Fruit fly (Drosophila melanogaster) whole organism, embryonic: ENCODE data around the gene CG45066.

ENCODE experiments used
- Blimp-1 ChIP-seq: fragments of 200-800 bp; sonication (Bioruptor generic); optimal IDR thresholded peaks from 3 replicates; lab custom pipeline; 2018; ENCODE audit warnings: missing biosample characterization, missing genetic modification characterization, mild to moderate bottlenecking, moderate library complexity, missing genetic modification reagents
- BtbVII ChIP-seq: fragments of 200-800 bp; sonication (Bioruptor generic); optimal IDR thresholded peaks from 3 replicates; lab custom pipeline; 2017; ENCODE audit warnings: missing biosample characterization, mild to moderate bottlenecking, missing genetic modification characterization
- CG10274 ChIP-seq: fragments of 200-800 bp; sonication (Bioruptor generic); optimal IDR thresholded peaks from 3 replicates; lab custom pipeline; 2017; ENCODE audit warnings: missing biosample characterization, mild to moderate bottlenecking, missing genetic modification characterization
- CG11398 ChIP-seq: fragments of 200-800 bp; sonication (Bioruptor generic); optimal IDR thresholded peaks from 2 replicates; lab custom pipeline; 2016; ENCODE audit warnings: missing biosample characterization, missing genetic modification characterization
- CG12219 ChIP-seq: fragments of 200-800 bp; sonication (Bioruptor generic); optimal IDR thresholded peaks from 3 replicates; lab custom pipeline; 2018; ENCODE audit warnings: missing biosample characterization, mild to moderate bottlenecking, missing genetic modification characterization
- CG12769 ChIP-seq: fragments of 200-800 bp; sonication (Bioruptor generic); optimal IDR thresholded peaks from 2 replicates; lab custom pipeline; 2019; ENCODE audit warnings: missing biosample characterization, mild to moderate bottlenecking, missing genetic modification characterization, moderate library complexity
- CG13123 ChIP-seq: fragments of 200-800 bp; sonication (Bioruptor generic); optimal IDR thresholded peaks from 2 replicates; lab custom pipeline; 2016; ENCODE audit warnings: missing biosample characterization, missing genetic modification characterization
- CG13775 ChIP-seq: fragments of 200-800 bp; sonication (Bioruptor generic); optimal IDR thresholded peaks from 3 replicates; lab custom pipeline; 2017; ENCODE audit warnings: missing biosample characterization, mild to moderate bottlenecking, missing genetic modification characterization
- CG13894 ChIP-seq: fragments of 200-800 bp; sonication (Bioruptor generic); optimal IDR thresholded peaks from 3 replicates; lab custom pipeline; 2018; ENCODE audit warnings: missing biosample characterization, mild to moderate bottlenecking, missing genetic modification characterization, moderate library complexity
- CG14441 ChIP-seq: fragments of 200-800 bp; sonication (Bioruptor generic); IDR thresholded peaks from 2 replicates; pipeline ENCODE4 v1.3.6; 2022; ENCODE audit warnings: missing biosample characterization, missing genetic modification characterization
- CG1603 ChIP-seq: fragments of 200-800 bp; sonication (Bioruptor generic); optimal IDR thresholded peaks from 2 replicates; lab custom pipeline; 2019; ENCODE audit warnings: missing biosample characterization, mild to moderate bottlenecking, missing genetic modification characterization, moderate library complexity
- CG1647 ChIP-seq: fragments of 200-800 bp; sonication (Bioruptor generic); optimal IDR thresholded peaks from 3 replicates; lab custom pipeline; 2016; ENCODE audit warnings: missing biosample characterization, missing genetic modification characterization
- CG18262 ChIP-seq: fragments of 200-800 bp; optimal IDR thresholded peaks from 3 replicates; lab custom pipeline; 2019; ENCODE audit warnings: missing biosample characterization, mild to moderate bottlenecking, missing genetic modification characterization, moderate library complexity
- CG33213 ChIP-seq: fragments of 200-800 bp; sonication (Bioruptor generic); optimal IDR thresholded peaks from 3 replicates; lab custom pipeline; 2016; ENCODE audit warnings: missing biosample characterization, missing genetic modification characterization
- CG4424 ChIP-seq: fragments of 200-800 bp; sonication (Bioruptor generic); optimal IDR thresholded peaks from 3 replicates; lab custom pipeline; 2016; ENCODE audit warnings: missing biosample characterization, missing genetic modification characterization
- CG7745 ChIP-seq: fragments of 200-800 bp; sonication (Bioruptor generic); optimal IDR thresholded peaks from 2 replicates; lab custom pipeline; 2018; ENCODE audit warnings: missing biosample characterization, mild to moderate bottlenecking, missing genetic modification characterization, moderate library complexity
- CG8924 ChIP-seq: fragments of 200-800 bp; optimal IDR thresholded peaks from 3 replicates; lab custom pipeline; 2019; ENCODE audit warnings: missing biosample characterization, mild to moderate bottlenecking, missing genetic modification characterization, moderate library complexity
- CoRest ChIP-seq: fragments of 200-800 bp; sonication (Bioruptor generic); optimal IDR thresholded peaks from 3 replicates; lab custom pipeline; 2018; ENCODE audit warnings: missing biosample characterization, mild to moderate bottlenecking, missing genetic modification characterization, moderate library complexity
- Dad ChIP-seq: fragments of 200-800 bp; sonication (Bioruptor generic); optimal IDR thresholded peaks from 3 replicates; lab custom pipeline; 2016; ENCODE audit warnings: missing biosample characterization, missing genetic modification characterization
- Ets65A ChIP-seq: fragments of 200-800 bp; sonication (Bioruptor generic); peaks from one replicate; lab custom pipeline; 2016; ENCODE audit warnings: missing biosample characterization, missing genetic modification characterization
- Fer1 ChIP-seq: fragments of 200-800 bp; sonication (Bioruptor generic); optimal IDR thresholded peaks from 2 replicates; lab custom pipeline; 2017; ENCODE audit warnings: missing biosample characterization, mild to moderate bottlenecking, missing genetic modification characterization
- Med ChIP-seq: fragments of 200-800 bp; sonication (Bioruptor generic); peaks from one replicate; lab custom pipeline; 2016; ENCODE audit warnings: missing biosample characterization, missing genetic modification characterization, mild to moderate bottlenecking, inconsistent platforms, moderate library complexity
- Ptx1 ChIP-seq: fragments of 200-800 bp; sonication (Bioruptor generic); IDR thresholded peaks from 2 replicates; pipeline ENCODE4 v1.3.6; 2022; ENCODE audit warnings: missing biosample characterization, missing genetic modification characterization
- abd-A ChIP-seq: fragments of 200-800 bp; sonication (Bioruptor generic); optimal IDR thresholded peaks from 3 replicates; lab custom pipeline; 2019; ENCODE audit warnings: missing biosample characterization, mild to moderate bottlenecking, missing genetic modification characterization, moderate library complexity
- bowl ChIP-seq: fragments of 200-800 bp; sonication (Bioruptor generic); IDR thresholded peaks from 2 replicates; pipeline ENCODE4 v1.3.6; 2022; ENCODE audit warnings: missing biosample characterization, missing genetic modification characterization
- bsh ChIP-seq, 2 experiments: fragments of 200-800 bp; sonication (Bioruptor generic); optimal IDR thresholded peaks; 2 replicates each; lab custom pipeline; 2017 to 2018; ENCODE audit warnings: mild to moderate bottlenecking in 2 of 2, missing biosample characterization in 2 of 2, missing genetic modification characterization in 2 of 2, moderate library complexity in 1 of 2
- chinmo ChIP-seq: fragments of 200-800 bp; sonication (Bioruptor generic); IDR thresholded peaks from 4 replicates; pipeline ENCODE4 v1.3.6; 2022; ENCODE audit warnings: missing biosample characterization, missing genetic modification characterization; ENCODE audit not compliant: partially characterized antibody
- cwo ChIP-seq: fragments of 200-800 bp; sonication (Bioruptor generic); optimal IDR thresholded peaks from 3 replicates; lab custom pipeline; 2017; ENCODE audit warnings: missing biosample characterization, missing genetic modification characterization, mild to moderate bottlenecking, moderate library complexity, missing genetic modification reagents
- da ChIP-seq: fragments of 200-800 bp; sonication (Bioruptor generic); optimal IDR thresholded peaks from 2 replicates; lab custom pipeline; 2016; ENCODE audit warnings: missing biosample characterization, missing genetic modification characterization
- disco-r ChIP-seq: fragments of 200-800 bp; sonication (Bioruptor generic); optimal IDR thresholded peaks from 2 replicates; lab custom pipeline; 2016; ENCODE audit warnings: missing biosample characterization, missing genetic modification characterization
- fd96Cb ChIP-seq: fragments of 200-800 bp; sonication (Bioruptor generic); optimal IDR thresholded peaks from 2 replicates; lab custom pipeline; 2018; ENCODE audit warnings: missing biosample characterization, mild to moderate bottlenecking, missing genetic modification characterization, moderate library complexity
- grn ChIP-seq: fragments of 200-800 bp; sonication (Bioruptor generic); optimal IDR thresholded peaks from 3 replicates; lab custom pipeline; 2017; ENCODE audit warnings: missing biosample characterization, missing genetic modification characterization
- hb ChIP-seq: fragments of 200-800 bp; sonication (Bioruptor generic); IDR thresholded peaks from 3 replicates; pipeline ENCODE4 v1.3.6; 2022; ENCODE audit warnings: missing biosample characterization, missing genetic modification characterization; ENCODE audit not compliant: partially characterized antibody
- hkb ChIP-seq, 2 experiments: fragments of 200-800 bp in 1 of 2; fragments of >200 bp in 1 of 2; sonication (Bioruptor generic) in 1 of 2; IDR thresholded peaks in 1 of 2; optimal IDR thresholded peaks in 1 of 2; 2 replicates each; pipeline versions ENCODE4 v1.3.6 to Lab custom; 2017 to 2022; ENCODE audit warnings: missing biosample characterization in 1 of 2, missing genetic modification characterization in 1 of 2
- kni ChIP-seq: fragments of 200-800 bp; sonication (Bioruptor generic); optimal IDR thresholded peaks from 3 replicates; lab custom pipeline; 2017; ENCODE audit warnings: mild to moderate bottlenecking, missing biosample characterization, missing genetic modification reagents, missing genetic modification characterization
- knrl ChIP-seq: fragments of 200-800 bp; sonication (Bioruptor generic); IDR thresholded peaks from 3 replicates; pipeline ENCODE4 v1.3.6; 2022; ENCODE audit warnings: missing biosample characterization, missing genetic modification characterization; ENCODE audit not compliant: partially characterized antibody
- lilli ChIP-seq: fragments of 200-800 bp; sonication (Bioruptor generic); optimal IDR thresholded peaks from 3 replicates; lab custom pipeline; 2016; ENCODE audit warnings: missing biosample characterization, missing genetic modification characterization
- luna ChIP-seq: fragments of 200-800 bp; sonication (Bioruptor generic); optimal IDR thresholded peaks from 2 replicates; lab custom pipeline; 2016; ENCODE audit warnings: missing biosample characterization, missing genetic modification characterization
- maf-S ChIP-seq: fragments of 200-800 bp; sonication (Bioruptor generic); optimal IDR thresholded peaks from 2 replicates; lab custom pipeline; 2016; ENCODE audit warnings: missing biosample characterization, missing genetic modification characterization
- nerfin-2 ChIP-seq: fragments of 200-800 bp; sonication (Bioruptor generic); IDR thresholded peaks from 2 replicates; pipeline ENCODE4 v1.3.6; 2022; ENCODE audit warnings: missing biosample characterization, missing genetic modification characterization; ENCODE audit not compliant: partially characterized antibody
- oc ChIP-seq: fragments of 200-800 bp; sonication (Bioruptor generic); optimal IDR thresholded peaks from 2 replicates; lab custom pipeline; 2018; ENCODE audit warnings: missing biosample characterization, mild to moderate bottlenecking, missing genetic modification characterization, moderate library complexity
- sd ChIP-seq: fragments of 200-800 bp; sonication (Bioruptor generic); optimal IDR thresholded peaks from 3 replicates; lab custom pipeline; 2018; ENCODE audit warnings: missing biosample characterization, mild to moderate bottlenecking, missing genetic modification characterization, moderate library complexity
- seq ChIP-seq: fragments of 200-800 bp; sonication (Bioruptor generic); IDR thresholded peaks from 2 replicates; pipeline ENCODE4 v1.3.6; 2022; ENCODE audit warnings: missing biosample characterization, missing genetic modification characterization
- ssp ChIP-seq: fragments of 200-800 bp; sonication (Bioruptor generic); IDR thresholded peaks from 2 replicates; pipeline ENCODE4 v1.3.6; 2022; ENCODE audit warnings: missing biosample characterization, missing genetic modification characterization
- tio ChIP-seq: fragments of 200-800 bp; sonication (Bioruptor generic); optimal IDR thresholded peaks from 2 replicates; lab custom pipeline; 2017; ENCODE audit warnings: missing biosample characterization, missing genetic modification characterization, inconsistent platforms
- toy ChIP-seq: fragments of 200-800 bp; sonication (Bioruptor generic); IDR thresholded peaks from 2 replicates; pipeline ENCODE4 v1.3.6; 2022; ENCODE audit warnings: missing biosample characterization, missing genetic modification characterization
- ttk ChIP-seq: fragments of 200-800 bp; sonication (Bioruptor generic); IDR thresholded peaks from 2 replicates; pipeline ENCODE4 v2.1.2; 2022; ENCODE audit warnings: missing biosample characterization, missing genetic modification characterization
- unpg ChIP-seq: fragments of 200-800 bp; sonication (Bioruptor generic); optimal IDR thresholded peaks from 3 replicates; lab custom pipeline; 2018; ENCODE audit warnings: missing biosample characterization, mild to moderate bottlenecking, missing genetic modification characterization, moderate library complexity
- vvl ChIP-seq: fragments of 200-800 bp; sonication (Bioruptor generic); IDR thresholded peaks from 2 replicates; pipeline ENCODE4 v1.3.6; 2022; ENCODE audit warnings: missing biosample characterization, missing genetic modification characterization
- zfh2 ChIP-seq: fragments of 200-800 bp; sonication (Bioruptor generic); optimal IDR thresholded peaks from 2 replicates; lab custom pipeline; 2016; ENCODE audit warnings: missing biosample characterization, missing genetic modification characterization

The CG45066 gene

dm6 chr3L:3098778-3099429 is 12.1 kb downstream of the CG45066 start:
- no peak for TF ChIP-seq CG8924 (tag; lab: Kevin White, UChicago)
- TF ChIP-seq CG4424 (GFP tag; lab: Kevin White, UChicago), result no peak
- TF ChIP-seq CG12769, result peak; percentile 49
- no peak for TF ChIP-seq maf-S (GFP tag; lab: Kevin White, UChicago)
- no peak for TF ChIP-seq luna
- TF ChIP-seq Blimp-1 (GFP tag; lab: Kevin White, UChicago), result peak; percentile 76
- no peak for TF ChIP-seq CG14441 (GFP tag; lab: Robert Waterston, UW)
- TF ChIP-seq CG33213 (GFP tag; lab: Kevin White, UChicago), result no peak
- peak; percentile 1 for TF ChIP-seq cwo (GFP tag; lab: Kevin White, UChicago)
- TF ChIP-seq vvl, result peak; percentile 71
- peak; percentile 40 for TF ChIP-seq sd (tag; lab: Kevin White, UChicago)
- TF ChIP-seq abd-A (tag; lab: Kevin White, UChicago), result peak; percentile 70
- TF ChIP-seq oc (tag; lab: Kevin White, UChicago), result no peak
- TF ChIP-seq da, result no peak
- no peak for TF ChIP-seq CG11398 (GFP tag; lab: Kevin White, UChicago)
- TF ChIP-seq lilli (GFP tag; lab: Kevin White, UChicago), result no peak
- no peak for TF ChIP-seq CG13775 (GFP tag; lab: Kevin White, UChicago)
- no peak for TF ChIP-seq ssp (GFP tag; lab: Robert Waterston, UW)
- no peak for TF ChIP-seq Ptx1 (GFP tag; lab: Robert Waterston, UW)
- TF ChIP-seq CG1603 (tag; lab: Kevin White, UChicago), result no peak
- TF ChIP-seq CG13894 (tag; lab: Kevin White, UChicago), result peak; percentile 44
- TF ChIP-seq kni (GFP tag; lab: Kevin White, UChicago), result no peak
- TF ChIP-seq disco-r (GFP tag; lab: Kevin White, UChicago), result no peak
- no peak for TF ChIP-seq ttk (GFP tag; lab: Robert Waterston, UW)
- peak; percentile 77; the same call in 2 of the 4 replicates for TF ChIP-seq chinmo (GFP tag; lab: Robert Waterston, UW)
- TF ChIP-seq fd96Cb (tag; lab: Kevin White, UChicago), result no peak
- TF ChIP-seq Ets65A (GFP tag; lab: Kevin White, UChicago), result peak; percentile 72
- no peak for TF ChIP-seq seq (GFP tag; lab: Robert Waterston, UW)
- TF ChIP-seq CG1647 (GFP tag; lab: Kevin White, UChicago), result no peak

DNA sequence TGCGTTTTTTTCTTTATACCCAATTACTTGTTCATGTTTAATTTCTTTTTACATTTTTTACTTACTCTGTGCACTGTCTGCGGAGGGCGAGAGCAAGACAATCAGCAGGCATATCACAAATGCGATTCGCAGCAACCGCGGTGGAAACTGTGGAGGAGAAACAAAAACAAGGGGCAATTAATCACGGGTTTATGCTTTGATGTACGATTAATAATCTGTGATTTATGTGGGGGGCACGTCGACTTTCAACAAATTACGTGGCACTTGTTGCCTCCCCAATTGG is 13.5 kb downstream of the CG45066 start:
- TF ChIP-seq CG12219 (GFP tag; lab: Kevin White, UChicago) (no peak), CG13123 (no peak), bowl (GFP tag; lab: Robert Waterston, UW) (no peak), hb (GFP tag; lab: Robert Waterston, UW) (peak; percentile 52; the same call in 1 of the 3 replicates), Fer1 (no peak), nerfin-2 (GFP tag; lab: Robert Waterston, UW) (peak; percentile 49; the same call in 1 of the 2 replicates), tio (GFP tag; lab: Kevin White, UChicago) (no peak), zfh2 (no peak), bsh (GFP tag; optimal IDR thresholded peaks at IDR 0.05; lab: Kevin White, UChicago) (no peak), hkb (optimal IDR thresholded peaks at IDR 0.05; lab: Kevin White, UChicago) (no peak), hkb (GFP tag; IDR thresholded peaks at IDR 0.05; lab: Robert Waterston, UW) (no peak), Dad (no peak), CoRest (tag; lab: Kevin White, UChicago) (no peak), BtbVII (GFP tag; lab: Kevin White, UChicago) (no peak), CG10274 (GFP tag; lab: Kevin White, UChicago) (no peak), knrl (GFP tag; lab: Robert Waterston, UW) (peak; percentile 34; the same call in 2 of the 3 replicates), Med (GFP tag; lab: Kevin White, UChicago) (peak; percentile 50), unpg (GFP tag; lab: Kevin White, UChicago) (no peak), CG7745 (tag; lab: Kevin White, UChicago) (no peak), chinmo (GFP tag; lab: Robert Waterston, UW) (no peak), CG18262 (tag; lab: Kevin White, UChicago) (no peak), grn (GFP tag; lab: Kevin White, UChicago) (no peak), toy (GFP tag; lab: Robert Waterston, UW) (no peak)
